Fruit fly (Drosophila melanogaster): Measurements from ENCODE around the gene CG43703.
A peak's percentile ranks its signal among the peaks of the same experiment; 100 is the strongest.

- TF ChIP-seq BEAF-32 (GFP tag; optimal IDR thresholded peaks at IDR 0.05) (no peak), gsb (GFP tag; IDR thresholded peaks at IDR 0.05) (no peak), insv (GFP tag; optimal IDR thresholded peaks at IDR 0.05) (no peak), mirr (GFP tag; optimal IDR thresholded peaks at IDR 0.05) (peak; percentile 61), salm (tag; optimal IDR thresholded peaks at IDR 0.05) (no peak), Hr3 (GFP tag; optimal IDR thresholded peaks at IDR 0.05) (no peak)
Observed at dm6 chr2L:3803466-3804143, 38.3 kb downstream of the CG43703 start, which contains the start of gene Reph.

All from whole organism, embryonic.